Worm (Caenorhabditis elegans) whole organism, L1 larva: ENCODE results near the gene kel-3.

Source experiments
- C04F5.9 ChIP-seq: sonication (generic microtip); optimal IDR thresholded peaks from 2 replicates; lab custom pipeline; 2016; ENCODE audit warnings: missing genetic modification characterization, missing compliant biosample characterization
- C16A3.4 ChIP-seq: fragments of 150-350 bp; optimal IDR thresholded peaks from 2 replicates; lab custom pipeline; 2014; ENCODE audit warnings: missing biosample characterization, missing genetic modification characterization
- C34B4.2 ChIP-seq: sonication (generic microtip); optimal IDR thresholded peaks from 2 replicates; lab custom pipeline; 2017; ENCODE audit warnings: mild to moderate bottlenecking, missing genetic modification characterization, missing compliant biosample characterization
- alr-1 ChIP-seq: fragments of 200-800 bp; sonication (Bioruptor generic); optimal IDR thresholded peaks from 2 replicates; lab custom pipeline; 2018; ENCODE audit warnings: borderline replicate concordance, mild to moderate bottlenecking, missing genetic modification characterization, missing compliant biosample characterization
- blmp-1 ChIP-seq: fragments of 150-350 bp; optimal IDR thresholded peaks from 2 replicates; lab custom pipeline; 2014; ENCODE audit warnings: missing biosample characterization, missing genetic modification characterization
- ceh-63 ChIP-seq: fragments of 200-800 bp; sonication (Bioruptor generic); optimal IDR thresholded peaks from 2 replicates; lab custom pipeline; 2018; ENCODE audit warnings: mild to moderate bottlenecking, missing genetic modification characterization, missing compliant biosample characterization
- ceh-82 ChIP-seq, 3 experiments: fragments of 150-350 bp in 1 of 3; sonication (generic microtip) in 2 of 3; optimal IDR thresholded peaks; 2 replicates each; lab custom pipeline; 2014 to 2017; ENCODE audit warnings: missing biosample characterization in 3 of 3, missing genetic modification characterization in 3 of 3
- ceh-88 ChIP-seq: fragments of 200-800 bp; sonication (Bioruptor generic); IDR thresholded peaks from 2 replicates; pipeline ENCODE4 v1.3.6; 2022; ENCODE audit warnings: missing genetic modification characterization, missing compliant biosample characterization
- ceh-90 ChIP-seq: sonication (generic microtip); optimal IDR thresholded peaks from 2 replicates; lab custom pipeline; 2016; ENCODE audit warnings: missing genetic modification characterization, missing compliant biosample characterization
- ces-1 ChIP-seq: fragments of 150-350 bp; optimal IDR thresholded peaks from 2 replicates; lab custom pipeline; 2014; ENCODE audit warnings: missing biosample characterization, missing genetic modification reagents, missing genetic modification characterization
- dsc-1 ChIP-seq: sonication (generic microtip); optimal IDR thresholded peaks from 2 replicates; lab custom pipeline; 2016; ENCODE audit warnings: mild to moderate bottlenecking, missing genetic modification characterization, missing compliant biosample characterization
- efl-1 ChIP-seq, 4 experiments: fragments of 150-350 bp; optimal IDR thresholded peaks in 3 of 4; peaks in 1 of 4; 1 replicate in 1 of 4; 2 replicates in 3 of 4; lab custom pipeline; 2014; ENCODE audit warnings: missing biosample characterization in 2 of 4, missing genetic modification characterization in 2 of 4, missing genetic modification reagents in 2 of 4
- efl-3 ChIP-seq: fragments of 200-800 bp; sonication (Bioruptor generic); optimal IDR thresholded peaks from 2 replicates; lab custom pipeline; 2018; ENCODE audit warnings: mild to moderate bottlenecking, missing genetic modification characterization, missing compliant biosample characterization
- egl-13 ChIP-seq: sonication (generic microtip); optimal IDR thresholded peaks from 2 replicates; lab custom pipeline; 2016; ENCODE audit warnings: missing genotype, missing genetic modification reagents, missing genetic modification characterization, missing compliant biosample characterization
- elt-2 ChIP-seq: sonication (generic microtip); optimal IDR thresholded peaks from 2 replicates; lab custom pipeline; 2016; ENCODE audit warnings: missing genetic modification characterization, mild to moderate bottlenecking, inconsistent platforms, missing compliant biosample characterization, missing genetic modification reagents
- elt-3 ChIP-seq, 6 experiments: fragments of 150-350 bp in 1 of 6; sonication (generic microtip); optimal IDR thresholded peaks; 2 replicates each; lab custom pipeline; 2017 to 2018; ENCODE audit warnings: missing biosample characterization in 6 of 6, missing genetic modification characterization in 6 of 6, inconsistent platforms in 1 of 6
- ets-5 ChIP-seq: fragments of 200-800 bp; sonication (Bioruptor generic); IDR thresholded peaks from 2 replicates; pipeline ENCODE4 v1.3.6; 2022; ENCODE audit warnings: missing genetic modification characterization, missing compliant biosample characterization
- fkh-10 ChIP-seq: sonication (generic microtip); optimal IDR thresholded peaks from 2 replicates; lab custom pipeline; 2017; ENCODE audit warnings: missing biosample characterization, missing genetic modification reagents, missing genetic modification characterization
- fkh-4 ChIP-seq: sonication (generic microtip); optimal IDR thresholded peaks from 2 replicates; lab custom pipeline; 2016; ENCODE audit warnings: missing compliant biosample characterization, missing genetic modification characterization, borderline replicate concordance
- grh-1 ChIP-seq: fragments of 200-800 bp; sonication (Bioruptor generic); IDR thresholded peaks from 2 replicates; pipeline ENCODE4 v1.3.6; 2022; ENCODE audit warnings: missing genetic modification reagents, missing genetic modification characterization, missing compliant biosample characterization
- hlh-17 ChIP-seq: fragments of 200-800 bp; sonication (Bioruptor generic); optimal IDR thresholded peaks from 2 replicates; lab custom pipeline; 2018; ENCODE audit warnings: missing genetic modification characterization, mild to moderate bottlenecking, missing compliant biosample characterization, moderate library complexity, borderline replicate concordance
- hlh-4 ChIP-seq: sonication (generic microtip); optimal IDR thresholded peaks from 2 replicates; lab custom pipeline; 2016; ENCODE audit warnings: mild to moderate bottlenecking, missing genetic modification characterization, missing compliant biosample characterization
- irx-1 ChIP-seq: sonication (generic microtip); optimal IDR thresholded peaks from 2 replicates; lab custom pipeline; 2016; ENCODE audit warnings: missing genetic modification characterization, missing compliant biosample characterization
- lin-13 ChIP-seq: fragments of 150-350 bp; optimal IDR thresholded peaks from 2 replicates; lab custom pipeline; 2014; ENCODE audit warnings: missing biosample characterization, missing genetic modification reagents, missing genetic modification characterization
- lin-14 ChIP-seq: fragments of 200-800 bp; sonication (Bioruptor generic); optimal IDR thresholded peaks from 2 replicates; lab custom pipeline; 2018; ENCODE audit warnings: mild to moderate bottlenecking, missing genetic modification characterization, moderate library complexity, missing compliant biosample characterization
- lin-15B ChIP-seq: fragments of 150-350 bp; sonication (generic microtip); optimal IDR thresholded peaks from 3 replicates; lab custom pipeline; 2014; ENCODE audit warnings: missing biosample characterization, missing genetic modification characterization
- lir-3 ChIP-seq: sonication (generic microtip); optimal IDR thresholded peaks from 2 replicates; lab custom pipeline; 2016; ENCODE audit warnings: mild to moderate bottlenecking, missing genetic modification characterization, moderate library complexity, missing compliant biosample characterization; ENCODE audit not compliant: poor library complexity
- lsy-2 ChIP-seq, 2 experiments: fragments of 150-350 bp; optimal IDR thresholded peaks; 2 replicates each; lab custom pipeline; 2014; ENCODE audit warnings: missing biosample characterization in 2 of 2, missing genetic modification characterization in 2 of 2
- mef-2 ChIP-seq: fragments of 150-350 bp; optimal IDR thresholded peaks from 2 replicates; lab custom pipeline; 2014; ENCODE audit warnings: missing biosample characterization, missing genetic modification characterization
- mep-1 ChIP-seq: fragments of 150-350 bp; optimal IDR thresholded peaks from 2 replicates; lab custom pipeline; 2014; ENCODE audit warnings: missing biosample characterization, missing genetic modification characterization
- nhr-11 ChIP-seq: fragments of 150-350 bp; optimal IDR thresholded peaks from 2 replicates; lab custom pipeline; 2014; ENCODE audit warnings: missing biosample characterization, missing genetic modification characterization
- nhr-19 ChIP-seq: fragments of 200-800 bp; sonication (Bioruptor generic); conservative IDR thresholded peaks from 2 replicates; pipeline ENCODE4 v1.3.6; 2022; ENCODE audit warnings: missing genetic modification characterization, missing compliant biosample characterization
- nhr-20 ChIP-seq: sonication (generic microtip); optimal IDR thresholded peaks from 2 replicates; lab custom pipeline; 2016; ENCODE audit warnings: mild to moderate bottlenecking, missing genetic modification characterization, missing compliant biosample characterization
- nhr-28 ChIP-seq: fragments of 150-350 bp; optimal IDR thresholded peaks from 2 replicates; lab custom pipeline; 2014; ENCODE audit warnings: missing biosample characterization, missing genetic modification characterization
- nhr-47 ChIP-seq: sonication (generic microtip); optimal IDR thresholded peaks from 2 replicates; lab custom pipeline; 2016; ENCODE audit warnings: mild to moderate bottlenecking, missing genetic modification characterization, moderate library complexity, missing compliant biosample characterization
- nhr-76 ChIP-seq: sonication (generic microtip); optimal IDR thresholded peaks from 2 replicates; lab custom pipeline; 2017; ENCODE audit warnings: missing biosample characterization, missing genetic modification characterization
- nhr-90 ChIP-seq: sonication (generic microtip); optimal IDR thresholded peaks from 2 replicates; lab custom pipeline; 2016; ENCODE audit warnings: mild to moderate bottlenecking, missing genetic modification characterization, missing compliant biosample characterization; ENCODE audit not compliant: poor library complexity
- pax-3 ChIP-seq: fragments of 200-800 bp; sonication (Bioruptor generic); optimal IDR thresholded peaks from 2 replicates; lab custom pipeline; 2018; ENCODE audit warnings: mild to moderate bottlenecking, missing genetic modification characterization, moderate library complexity, missing compliant biosample characterization
- rnt-1 ChIP-seq: sonication (generic microtip); optimal IDR thresholded peaks from 2 replicates; lab custom pipeline; 2016; ENCODE audit warnings: mild to moderate bottlenecking, missing genetic modification characterization, moderate library complexity, missing compliant biosample characterization
- skn-1 ChIP-seq: fragments of 150-350 bp; optimal IDR thresholded peaks from 2 replicates; lab custom pipeline; 2014; ENCODE audit warnings: missing biosample characterization, missing genetic modification characterization
- sptf-1 ChIP-seq: fragments of 150-350 bp; optimal IDR thresholded peaks from 2 replicates; lab custom pipeline; 2014; ENCODE audit warnings: missing biosample characterization, missing genetic modification characterization
- sup-37 ChIP-seq: fragments of 200-800 bp; sonication (Bioruptor generic); optimal IDR thresholded peaks from 2 replicates; lab custom pipeline; 2018; ENCODE audit warnings: mild to moderate bottlenecking, missing genetic modification characterization, missing compliant biosample characterization
- tlp-1 ChIP-seq: fragments of 150-350 bp; optimal IDR thresholded peaks from 2 replicates; lab custom pipeline; 2014; ENCODE audit warnings: missing biosample characterization, missing genetic modification characterization
- unc-130 ChIP-seq: fragments of 150-350 bp; optimal IDR thresholded peaks from 2 replicates; lab custom pipeline; 2017; ENCODE audit warnings: missing biosample characterization, missing genetic modification characterization, inconsistent platforms
- unc-62 ChIP-seq: fragments of 150-350 bp; optimal IDR thresholded peaks from 2 replicates; lab custom pipeline; 2014; ENCODE audit warnings: missing biosample characterization, missing genetic modification reagents, missing genetic modification characterization
- unc-98 ChIP-seq: fragments of 200-800 bp; sonication (Bioruptor generic); IDR thresholded peaks from 2 replicates; pipeline ENCODE4 v1.3.6; 2022; ENCODE audit warnings: missing genetic modification characterization, missing compliant biosample characterization
- vab-15 ChIP-seq: sonication (generic microtip); optimal IDR thresholded peaks from 2 replicates; lab custom pipeline; 2017; ENCODE audit warnings: missing genotype, mild to moderate bottlenecking, missing genetic modification characterization, missing compliant biosample characterization
- xbp-1 ChIP-seq: sonication (generic microtip); optimal IDR thresholded peaks from 2 replicates; lab custom pipeline; 2016; ENCODE audit warnings: missing genetic modification characterization, missing compliant biosample characterization
- zag-1 ChIP-seq: fragments of 150-350 bp; optimal IDR thresholded peaks from 2 replicates; lab custom pipeline; 2014; ENCODE audit warnings: missing biosample characterization, missing genetic modification characterization
- zip-4 ChIP-seq: fragments of 200-800 bp; sonication (Bioruptor generic); optimal IDR thresholded peaks from 2 replicates; lab custom pipeline; 2018; ENCODE audit warnings: mild to moderate bottlenecking, missing genetic modification characterization, moderate library complexity, missing compliant biosample characterization
- ztf-11 ChIP-seq, 2 experiments: sonication (generic microtip); optimal IDR thresholded peaks; 2 replicates each; lab custom pipeline; 2016 to 2017; ENCODE audit warnings: missing genetic modification characterization in 2 of 2, missing biosample characterization in 1 of 2, missing compliant biosample characterization in 1 of 2
- ztf-4 ChIP-seq: fragments of 150-350 bp; optimal IDR thresholded peaks from 2 replicates; lab custom pipeline; 2014; ENCODE audit warnings: missing biosample characterization, missing genetic modification characterization

Gene kel-3

ce11 chrIII:13423414-13423813, 41.2 kb upstream of the kel-3 start, which contains the start of gene exo-1:
Gene exo-1 (plus strand): TSS chrIII:13423514.
- TF ChIP-seq ceh-63 (GFP tag; lab: Kevin White, UChicago): no peak
- no peak for TF ChIP-seq C34B4.2
- TF ChIP-seq tlp-1: no peak
- TF ChIP-seq lin-15B (tag; lab: Kevin White, UChicago): peak; percentile 53
- no peak for TF ChIP-seq elt-2 (tag; lab: Kevin White, UChicago)
- no peak for TF ChIP-seq dsc-1
- no peak for TF ChIP-seq ceh-90 (tag; lab: Kevin White, UChicago)
- TF ChIP-seq skn-1: peak; percentile 56
- no peak for TF ChIP-seq nhr-28 (tag; lab: Kevin White, UChicago)
- peak; percentile 40 to 89 for TF ChIP-seq lsy-2 (tag; optimal IDR thresholded peaks at IDR 0.05; lab: Kevin White, UChicago)
- peak; percentile 77 for TF ChIP-seq unc-130 (tag; lab: Kevin White, UChicago)
- peak in 3 of 6 experiments; percentile 40 to 89 (median 45) for TF ChIP-seq elt-3 (tag; optimal IDR thresholded peaks at IDR 0.05; lab: Kevin White, UChicago)
- no peak for TF ChIP-seq nhr-76 (tag; lab: Kevin White, UChicago)
- peak; percentile 43 for TF ChIP-seq nhr-20
- TF ChIP-seq lin-14 (GFP tag; lab: Kevin White, UChicago): no peak
- no peak for TF ChIP-seq unc-62 (GFP tag; lab: Kevin White, UChicago)
- peak; percentile 82 for TF ChIP-seq blmp-1 (tag; lab: Kevin White, UChicago)
- peak; percentile 50 for TF ChIP-seq rnt-1 (tag; lab: Kevin White, UChicago)
- no peak for TF ChIP-seq nhr-11
- TF ChIP-seq mef-2 (tag; lab: Kevin White, UChicago): no peak
- TF ChIP-seq unc-98 (GFP tag; lab: Robert Waterston, UW): no peak
- no peak for TF ChIP-seq ceh-88 (GFP tag; lab: Robert Waterston, UW)
- no peak for TF ChIP-seq hlh-4 (tag; lab: Kevin White, UChicago)
- no peak for TF ChIP-seq ztf-4
- TF ChIP-seq fkh-10 (GFP tag; lab: Kevin White, UChicago): no peak
- TF ChIP-seq pax-3 (tag; lab: Kevin White, UChicago): peak; percentile 2
- TF ChIP-seq C04F5.9 (tag; lab: Kevin White, UChicago): no peak
- TF ChIP-seq lir-3 (tag; lab: Kevin White, UChicago): peak; percentile 50
- peak; percentile 52 for TF ChIP-seq nhr-90 (tag; lab: Kevin White, UChicago)
- peak; percentile 67 to 92 for TF ChIP-seq efl-1 (optimal IDR thresholded peaks at IDR 0.05; lab: Kevin White, UChicago)
- TF ChIP-seq efl-1 (GFP tag; optimal IDR thresholded peaks at IDR 0.05 in 1 of 2; lab: Kevin White, UChicago): peak; percentile 87 to 99
- no peak for TF ChIP-seq irx-1 (tag; lab: Kevin White, UChicago)
- TF ChIP-seq sptf-1 (tag; lab: Kevin White, UChicago): no peak
- no peak for TF ChIP-seq zag-1 (tag; lab: Kevin White, UChicago)
- TF ChIP-seq ets-5: no peak
- TF ChIP-seq nhr-19 (GFP tag; lab: Robert Waterston, UW): no peak
- no peak for TF ChIP-seq alr-1
- no peak for TF ChIP-seq sup-37
- peak; percentile 58 for TF ChIP-seq lin-13 (GFP tag; lab: Kevin White, UChicago)
- peak in 1 of 2 experiments; percentile 35 for TF ChIP-seq ztf-11 (tag; optimal IDR thresholded peaks at IDR 0.05; lab: Kevin White, UChicago)
- TF ChIP-seq mep-1 (tag; lab: Kevin White, UChicago): peak; percentile 10
- TF ChIP-seq fkh-4 (tag; lab: Kevin White, UChicago): no peak
- TF ChIP-seq hlh-17: no peak
- no peak for TF ChIP-seq egl-13 (tag; lab: Kevin White, UChicago)
- TF ChIP-seq vab-15 (tag; lab: Kevin White, UChicago): peak; percentile 26
- TF ChIP-seq ces-1: no peak
- no peak for TF ChIP-seq xbp-1
- no peak for TF ChIP-seq efl-3 (GFP tag; lab: Kevin White, UChicago)
- TF ChIP-seq grh-1: no peak
- TF ChIP-seq ceh-82 (tag; optimal IDR thresholded peaks at IDR 0.05; lab: Kevin White, UChicago): peak in 1 of 3 experiments; percentile 37
- TF ChIP-seq zip-4 (GFP tag; lab: Kevin White, UChicago): no peak
- TF ChIP-seq C16A3.4 (tag; lab: Kevin White, UChicago): peak; percentile 95
- TF ChIP-seq nhr-47 (tag; lab: Kevin White, UChicago): peak; percentile 49
